Worm (Caenorhabditis elegans) whole organism, L3 larva: ENCODE results near the gene F26F12.4.

Experiments
- R02D3.7 ChIP-seq: fragments of 150-350 bp; optimal IDR thresholded peaks from 2 replicates; lab custom pipeline; 2014; ENCODE audit warnings: missing biosample characterization, missing genetic modification characterization
- ZK546.5 ChIP-seq: sonication (generic microtip); optimal IDR thresholded peaks from 2 replicates; lab custom pipeline; 2017; ENCODE audit warnings: missing biosample characterization, missing genetic modification characterization
- aly-2 ChIP-seq: fragments of 150-350 bp; optimal IDR thresholded peaks from 2 replicates; lab custom pipeline; 2014; ENCODE audit warnings: missing biosample characterization, missing genetic modification characterization
- ama-1 ChIP-seq: fragments of 150-350 bp; optimal IDR thresholded peaks from 2 replicates; lab custom pipeline; 2018
- ceh-28 ChIP-seq: fragments of 150-350 bp; optimal IDR thresholded peaks from 2 replicates; lab custom pipeline; 2014; ENCODE audit warnings: missing biosample characterization, missing genetic modification reagents, missing genetic modification characterization
- ceh-82 ChIP-seq: fragments of 150-350 bp; optimal IDR thresholded peaks from 2 replicates; lab custom pipeline; 2014; ENCODE audit warnings: missing biosample characterization, missing genetic modification characterization
- ceh-9 ChIP-seq: sonication (generic microtip); optimal IDR thresholded peaks from 2 replicates; lab custom pipeline; 2018; ENCODE audit warnings: missing biosample characterization, missing genetic modification characterization
- daf-12 ChIP-seq: fragments of 150-350 bp; optimal IDR thresholded peaks from 2 replicates; lab custom pipeline; 2014; ENCODE audit warnings: missing biosample characterization, missing genetic modification reagents, missing genetic modification characterization
- egl-27 ChIP-seq: sonication (generic microtip); optimal IDR thresholded peaks from 4 replicates; lab custom pipeline; 2017; ENCODE audit warnings: missing biosample characterization, missing genetic modification reagents, missing genetic modification characterization
- egl-5 ChIP-seq: fragments of 150-350 bp; optimal IDR thresholded peaks from 2 replicates; lab custom pipeline; 2017; ENCODE audit warnings: missing biosample characterization, missing genetic modification reagents, missing genetic modification characterization, inconsistent platforms
- elt-1 ChIP-seq: fragments of 150-350 bp; optimal IDR thresholded peaks from 2 replicates; lab custom pipeline; 2014; ENCODE audit warnings: missing biosample characterization, missing genetic modification characterization
- elt-2 ChIP-seq: sonication (generic microtip); optimal IDR thresholded peaks from 2 replicates; lab custom pipeline; 2016; ENCODE audit warnings: missing genetic modification reagents, mild to moderate bottlenecking, missing genetic modification characterization, missing compliant biosample characterization
- elt-3 ChIP-seq, 3 experiments: fragments of 150-350 bp in 1 of 3; sonication (generic microtip) in 2 of 3; optimal IDR thresholded peaks; 2 replicates in 2 of 3; 4 replicates in 1 of 3; lab custom pipeline; 2014 to 2017; ENCODE audit warnings: missing biosample characterization in 3 of 3, missing genetic modification characterization in 3 of 3
- eor-1 ChIP-seq, 2 experiments: fragments of 150-350 bp; optimal IDR thresholded peaks; 2 replicates each; lab custom pipeline; 2014 to 2018; ENCODE audit warnings: missing biosample characterization in 2 of 2, missing genetic modification characterization in 2 of 2
- fkh-10 ChIP-seq: sonication (generic microtip); optimal IDR thresholded peaks from 2 replicates; lab custom pipeline; 2017; ENCODE audit warnings: missing biosample characterization, missing genetic modification reagents, missing genetic modification characterization
- fkh-2 ChIP-seq: fragments of 150-350 bp; optimal IDR thresholded peaks from 2 replicates; lab custom pipeline; 2014; ENCODE audit warnings: missing biosample characterization, missing genetic modification reagents, missing genetic modification characterization
- fos-1 ChIP-seq: fragments of 150-350 bp; optimal IDR thresholded peaks from 2 replicates; lab custom pipeline; 2014; ENCODE audit warnings: missing biosample characterization, missing genetic modification characterization
- hmg-11 ChIP-seq: sonication (generic microtip); optimal IDR thresholded peaks from 2 replicates; lab custom pipeline; 2016; ENCODE audit warnings: missing genetic modification characterization, missing compliant biosample characterization
- jun-1 ChIP-seq: fragments of 150-350 bp; optimal IDR thresholded peaks from 2 replicates; lab custom pipeline; 2014; ENCODE audit warnings: missing biosample characterization, missing genetic modification reagents, missing genetic modification characterization
- lin-15B ChIP-seq: fragments of 150-350 bp; optimal IDR thresholded peaks from 2 replicates; lab custom pipeline; 2014; ENCODE audit warnings: missing biosample characterization, missing genetic modification characterization
- lin-39 ChIP-seq: fragments of 150-350 bp; optimal IDR thresholded peaks from 2 replicates; lab custom pipeline; 2018; ENCODE audit warnings: missing biosample characterization, missing genetic modification reagents, missing genetic modification characterization
- lsy-12 ChIP-seq: sonication (generic microtip); optimal IDR thresholded peaks from 2 replicates; lab custom pipeline; 2016; ENCODE audit warnings: mild to moderate bottlenecking, missing genetic modification characterization, missing compliant biosample characterization
- mdl-1 ChIP-seq: fragments of 150-350 bp; optimal IDR thresholded peaks from 2 replicates; lab custom pipeline; 2014; ENCODE audit warnings: missing biosample characterization, missing genetic modification characterization
- mml-1 ChIP-seq: fragments of 150-350 bp; sonication (generic microtip); optimal IDR thresholded peaks from 3 replicates; lab custom pipeline; 2014; ENCODE audit warnings: missing biosample characterization, missing genetic modification characterization
- nfya-1 ChIP-seq: sonication (generic microtip); optimal IDR thresholded peaks from 2 replicates; lab custom pipeline; 2017; ENCODE audit warnings: missing genetic modification characterization, mild to moderate bottlenecking, missing compliant biosample characterization, antibody characterized with exemption, moderate library complexity; ENCODE audit not compliant: insufficient read depth
- nhr-23 ChIP-seq: fragments of 150-350 bp; optimal IDR thresholded peaks from 2 replicates; lab custom pipeline; 2014; ENCODE audit warnings: missing biosample characterization, missing genetic modification reagents, missing genetic modification characterization
- nhr-237 ChIP-seq: fragments of 150-350 bp; optimal IDR thresholded peaks from 2 replicates; lab custom pipeline; 2014; ENCODE audit warnings: missing biosample characterization, missing genetic modification characterization
- nhr-25 ChIP-seq: sonication (generic microtip); optimal IDR thresholded peaks from 2 replicates; lab custom pipeline; 2017; ENCODE audit warnings: missing biosample characterization, missing genetic modification characterization
- nhr-28 ChIP-seq: fragments of 150-350 bp; optimal IDR thresholded peaks from 2 replicates; lab custom pipeline; 2014; ENCODE audit warnings: missing biosample characterization, missing genetic modification characterization
- nhr-43 ChIP-seq: sonication (generic microtip); optimal IDR thresholded peaks from 2 replicates; lab custom pipeline; 2016; ENCODE audit warnings: mild to moderate bottlenecking, missing genetic modification characterization, missing compliant biosample characterization; ENCODE audit not compliant: poor library complexity, severe bottlenecking
- nhr-67 ChIP-seq: fragments of 150-350 bp; optimal IDR thresholded peaks from 2 replicates; lab custom pipeline; 2014; ENCODE audit warnings: missing biosample characterization, missing genetic modification characterization
- pqm-1 ChIP-seq: fragments of 150-350 bp; optimal IDR thresholded peaks from 2 replicates; lab custom pipeline; 2017; ENCODE audit warnings: missing biosample characterization, missing genetic modification characterization, inconsistent platforms
- sea-2 ChIP-seq: fragments of 150-350 bp; sonication (generic microtip); optimal IDR thresholded peaks from 4 replicates; lab custom pipeline; 2014; ENCODE audit warnings: missing biosample characterization, missing genetic modification reagents, missing genetic modification characterization
- skn-1 ChIP-seq: fragments of 150-350 bp; optimal IDR thresholded peaks from 2 replicates; lab custom pipeline; 2014; ENCODE audit warnings: missing biosample characterization, missing genetic modification characterization
- snpc-4 ChIP-seq: fragments of 150-350 bp; optimal IDR thresholded peaks from 2 replicates; lab custom pipeline; 2014; ENCODE audit warnings: missing biosample characterization, missing genetic modification characterization
- tbx-2 ChIP-seq: sonication (generic microtip); optimal IDR thresholded peaks from 2 replicates; lab custom pipeline; 2016; ENCODE audit warnings: mild to moderate bottlenecking, missing genetic modification characterization, missing compliant biosample characterization
- unc-62 ChIP-seq: fragments of 150-350 bp; sonication (generic microtip); optimal IDR thresholded peaks from 4 replicates; lab custom pipeline; 2014; ENCODE audit warnings: missing biosample characterization, missing genetic modification reagents, missing genetic modification characterization
- zag-1 ChIP-seq: fragments of 150-350 bp; optimal IDR thresholded peaks from 2 replicates; lab custom pipeline; 2014; ENCODE audit warnings: missing biosample characterization, missing genetic modification characterization
- ztf-4 ChIP-seq: fragments of 150-350 bp; optimal IDR thresholded peaks from 2 replicates; lab custom pipeline; 2014; ENCODE audit warnings: missing biosample characterization, missing genetic modification characterization

Gene F26F12.4

DNA sequence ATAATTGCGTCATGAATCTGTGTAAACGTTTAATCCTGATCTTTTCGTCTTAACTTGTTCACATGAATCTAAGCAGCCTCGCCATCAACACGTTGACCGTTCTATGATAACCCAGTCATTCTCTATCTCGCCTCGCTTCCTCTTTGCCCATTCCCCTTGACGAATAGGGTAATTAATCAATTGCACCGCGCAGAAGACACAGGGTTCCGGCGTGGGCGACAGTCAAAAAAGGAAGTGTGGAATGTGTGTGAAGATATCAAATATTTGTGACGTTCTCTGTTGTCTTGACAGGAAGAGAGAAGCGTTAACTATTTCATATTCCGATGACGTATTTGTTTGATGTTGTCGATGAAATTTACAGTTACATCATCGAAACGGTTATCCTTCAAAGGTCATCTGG lies 36.3 kb downstream of the F26F12.4 start:
- peak; percentile 82 for TF ChIP-seq nhr-43 (tag; lab: Kevin White, UChicago)
- no peak for TF ChIP-seq skn-1 (tag; lab: Kevin White, UChicago)
- TF ChIP-seq R02D3.7 (tag; lab: Kevin White, UChicago) = no peak
- peak; percentile 27 for TF ChIP-seq aly-2 (tag; lab: Kevin White, UChicago)
- peak; percentile 81 for TF ChIP-seq nhr-23
- TF ChIP-seq ceh-28 (tag; lab: Kevin White, UChicago) = peak; percentile 54
- TF ChIP-seq fos-1 (tag; lab: Kevin White, UChicago) = no peak
- peak; percentile 72 for TF ChIP-seq unc-62 (GFP tag; lab: Kevin White, UChicago)
- peak; percentile 89 for TF ChIP-seq nhr-25 (tag; lab: Kevin White, UChicago)
- TF ChIP-seq lin-39 (tag; lab: Kevin White, UChicago) = peak; percentile 44
- TF ChIP-seq elt-3 (tag; optimal IDR thresholded peaks at IDR 0.05; lab: Kevin White, UChicago) = peak in 2 of 3 experiments; percentile 59 to 66
- TF ChIP-seq, all 47 proteins: peak for 8

- TF ChIP-seq aly-2 (tag; lab: Kevin White, UChicago) = no peak
- no peak for TF ChIP-seq egl-5 (tag; lab: Kevin White, UChicago)
- no peak for TF ChIP-seq egl-27 (tag; lab: Kevin White, UChicago)
- TF ChIP-seq unc-62 (GFP tag; lab: Kevin White, UChicago) = no peak
- TF ChIP-seq mdl-1 (tag; lab: Kevin White, UChicago) = no peak
- TF ChIP-seq, all 47 proteins: peak for 0
These were observed 37.9 kb downstream of the F26F12.4 start for ce11 chrV:5831253-5831652.

ce11 chrV:5826592-5826991 lies 42.5 kb downstream of the F26F12.4 start, which contains the start of gene let-418:
let-418 (plus strand) TSS chrV:5826833.
- no peak for TF ChIP-seq aly-2 (tag; lab: Kevin White, UChicago)
- no peak for TF ChIP-seq nhr-43 (tag; lab: Kevin White, UChicago)
- TF ChIP-seq ceh-82 (tag; lab: Kevin White, UChicago) = no peak
- no peak for TF ChIP-seq nhr-25 (tag; lab: Kevin White, UChicago)
- no peak for TF ChIP-seq ceh-9 (tag; lab: Kevin White, UChicago)
- TF ChIP-seq zag-1 (tag; lab: Kevin White, UChicago) = no peak
- no peak for TF ChIP-seq lin-15B (tag; lab: Kevin White, UChicago)
- no peak for TF ChIP-seq sea-2
- no peak for TF ChIP-seq lin-39 (tag; lab: Kevin White, UChicago)
- no peak for TF ChIP-seq jun-1 (tag; lab: Kevin White, UChicago)
- TF ChIP-seq egl-5 (tag; lab: Kevin White, UChicago) = no peak

- no peak for TF ChIP-seq nhr-237
- no peak for TF ChIP-seq fkh-2 (tag; lab: Kevin White, UChicago)
- no peak for TF ChIP-seq eor-1 (tag; optimal IDR thresholded peaks at IDR 0.05; lab: Kevin White, UChicago)
- no peak for TF ChIP-seq jun-1 (tag; lab: Kevin White, UChicago)
- TF ChIP-seq R02D3.7 (tag; lab: Kevin White, UChicago) = no peak
- no peak for TF ChIP-seq ceh-9 (tag; lab: Kevin White, UChicago)
- no peak for TF ChIP-seq elt-1
- TF ChIP-seq nhr-67 (tag; lab: Kevin White, UChicago) = no peak
- TF ChIP-seq nhr-25 (tag; lab: Kevin White, UChicago) = no peak
- no peak for TF ChIP-seq hmg-11 (tag; lab: Kevin White, UChicago)
- no peak for TF ChIP-seq mml-1 (tag; lab: Kevin White, UChicago)
These were observed 43.6 kb downstream of the F26F12.4 start for ce11 chrV:5825478-5825877.

DNA sequence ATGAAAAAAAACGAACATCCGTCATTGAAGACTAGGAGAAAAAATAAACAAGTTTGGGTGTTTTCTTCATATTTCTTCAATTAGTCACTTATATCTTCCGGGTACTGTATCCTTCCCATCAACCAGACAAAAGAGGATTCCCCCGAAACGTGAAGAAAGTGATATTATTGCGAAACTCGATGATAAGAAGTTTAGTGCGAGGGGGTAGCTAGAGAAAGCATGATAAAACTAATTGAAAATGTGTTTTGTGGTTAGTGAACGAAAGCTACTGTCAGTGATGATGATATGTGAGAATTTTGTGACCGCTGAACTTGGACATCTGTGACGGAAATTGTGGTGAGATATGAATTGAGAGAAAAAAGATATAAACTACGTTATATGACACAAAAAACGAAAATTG lies 46.2 kb downstream of the F26F12.4 start:
- TF ChIP-seq lin-39 (tag; lab: Kevin White, UChicago) (no peak), sea-2 (no peak), nhr-23 (peak; percentile 96), fkh-10 (GFP tag; lab: Kevin White, UChicago) (no peak), egl-5 (tag; lab: Kevin White, UChicago) (no peak), jun-1 (tag; lab: Kevin White, UChicago) (no peak), ZK546.5 (no peak), ama-1 (lab: Kevin White, UChicago) (no peak), mml-1 (tag; lab: Kevin White, UChicago) (no peak), nfya-1 (tag; lab: Kevin White, UChicago) (peak; percentile 35), lsy-12 (no peak), nhr-67 (tag; lab: Kevin White, UChicago) (no peak), skn-1 (tag; lab: Kevin White, UChicago) (no peak), daf-12 (tag; lab: Kevin White, UChicago) (no peak), nhr-25 (tag; lab: Kevin White, UChicago) (peak; percentile 76), elt-2 (tag; lab: Kevin White, UChicago) (peak; percentile 64), ceh-9 (tag; lab: Kevin White, UChicago) (no peak), fkh-2 (tag; lab: Kevin White, UChicago) (no peak), nhr-43 (tag; lab: Kevin White, UChicago) (peak; percentile 88), mdl-1 (tag; lab: Kevin White, UChicago) (no peak), pqm-1 (peak; percentile 56), ztf-4 (tag; lab: Kevin White, UChicago) (no peak), egl-27 (tag; lab: Kevin White, UChicago) (peak; percentile 61), ceh-28 (tag; lab: Kevin White, UChicago) (peak; percentile 59), lin-15B (tag; lab: Kevin White, UChicago) (no peak), tbx-2 (tag; lab: Kevin White, UChicago) (no peak), snpc-4 (tag; lab: Kevin White, UChicago) (no peak), fos-1 (tag; lab: Kevin White, UChicago) (peak; percentile 46), elt-3 (tag; optimal IDR thresholded peaks at IDR 0.05; lab: Kevin White, UChicago) (peak; percentile 64 to 95 (median 88)), unc-62 (GFP tag; lab: Kevin White, UChicago) (peak; percentile 52), nhr-28 (tag; lab: Kevin White, UChicago) (no peak), R02D3.7 (tag; lab: Kevin White, UChicago) (peak; percentile 9)
- TF ChIP-seq, all 47 proteins: peak for 12
